Fruit fly (Drosophila melanogaster) whole organism, adult: ENCODE data around the gene CG12016.
A peak's percentile ranks its signal among the peaks of the same experiment; 100 is the strongest.

Experiments
- CG12768 ChIP-seq: fragments of 200-800 bp; sonication (Bioruptor generic); optimal IDR thresholded peaks from 2 replicates; lab custom pipeline; 2017; ENCODE audit warnings: missing biosample characterization, missing genetic modification characterization, mild to moderate bottlenecking, moderate library complexity, missing genetic modification reagents
- CG14711 ChIP-seq: fragments of 200-800 bp; sonication (Bioruptor generic); optimal IDR thresholded peaks from 2 replicates; lab custom pipeline; 2018; ENCODE audit warnings: missing biosample characterization, mild to moderate bottlenecking, missing genetic modification characterization, moderate library complexity
- CG33017 ChIP-seq: fragments of 200-800 bp; sonication (Bioruptor generic); optimal IDR thresholded peaks from 2 replicates; lab custom pipeline; 2018; ENCODE audit warnings: missing biosample characterization, mild to moderate bottlenecking, missing genetic modification characterization, moderate library complexity
- CG7045 ChIP-seq: fragments of 200-800 bp; sonication (Bioruptor generic); optimal IDR thresholded peaks from 2 replicates; lab custom pipeline; 2017; ENCODE audit warnings: missing biosample characterization, mild to moderate bottlenecking, missing genetic modification characterization
- CG7101 ChIP-seq: fragments of 200-800 bp; sonication (Bioruptor generic); optimal IDR thresholded peaks from 2 replicates; lab custom pipeline; 2018; ENCODE audit warnings: missing biosample characterization, mild to moderate bottlenecking, missing genetic modification characterization, moderate library complexity
- Clk ChIP-seq: fragments of 200-800 bp; sonication (Bioruptor generic); optimal IDR thresholded peaks from 2 replicates; lab custom pipeline; 2017; ENCODE audit warnings: missing biosample characterization, missing genetic modification characterization
- Crg-1 ChIP-seq: fragments of 200-800 bp; sonication (Bioruptor generic); optimal IDR thresholded peaks from 2 replicates; lab custom pipeline; 2016; ENCODE audit warnings: missing biosample characterization, missing genetic modification characterization
- Hr96 ChIP-seq: fragments of 200-800 bp; sonication (Bioruptor generic); optimal IDR thresholded peaks from 2 replicates; lab custom pipeline; 2016; ENCODE audit warnings: missing biosample characterization, missing genetic modification characterization
- Mnt ChIP-seq: fragments of 200-800 bp; sonication (Bioruptor generic); optimal IDR thresholded peaks from 2 replicates; lab custom pipeline; 2016; ENCODE audit warnings: missing biosample characterization, mild to moderate bottlenecking, missing genetic modification characterization
- bab1 ChIP-seq: fragments of 200-800 bp; sonication (Bioruptor generic); optimal IDR thresholded peaks from 3 replicates; lab custom pipeline; 2019; ENCODE audit warnings: missing biosample characterization, mild to moderate bottlenecking, missing genetic modification characterization, moderate library complexity
- cic ChIP-seq: fragments of 200-800 bp; sonication (Bioruptor generic); optimal IDR thresholded peaks from 2 replicates; lab custom pipeline; 2017; ENCODE audit warnings: missing biosample characterization, mild to moderate bottlenecking, missing genetic modification characterization, moderate library complexity
- cnc ChIP-seq, 2 experiments: fragments of >200 bp; optimal IDR thresholded peaks; 2 replicates each; lab custom pipeline; 2017
- pad ChIP-seq: fragments of 200-800 bp; sonication (Bioruptor generic); optimal IDR thresholded peaks from 3 replicates; lab custom pipeline; 2017; ENCODE audit warnings: missing biosample characterization, missing genetic modification characterization, mild to moderate bottlenecking, moderate library complexity, missing genetic modification reagents

DNA sequence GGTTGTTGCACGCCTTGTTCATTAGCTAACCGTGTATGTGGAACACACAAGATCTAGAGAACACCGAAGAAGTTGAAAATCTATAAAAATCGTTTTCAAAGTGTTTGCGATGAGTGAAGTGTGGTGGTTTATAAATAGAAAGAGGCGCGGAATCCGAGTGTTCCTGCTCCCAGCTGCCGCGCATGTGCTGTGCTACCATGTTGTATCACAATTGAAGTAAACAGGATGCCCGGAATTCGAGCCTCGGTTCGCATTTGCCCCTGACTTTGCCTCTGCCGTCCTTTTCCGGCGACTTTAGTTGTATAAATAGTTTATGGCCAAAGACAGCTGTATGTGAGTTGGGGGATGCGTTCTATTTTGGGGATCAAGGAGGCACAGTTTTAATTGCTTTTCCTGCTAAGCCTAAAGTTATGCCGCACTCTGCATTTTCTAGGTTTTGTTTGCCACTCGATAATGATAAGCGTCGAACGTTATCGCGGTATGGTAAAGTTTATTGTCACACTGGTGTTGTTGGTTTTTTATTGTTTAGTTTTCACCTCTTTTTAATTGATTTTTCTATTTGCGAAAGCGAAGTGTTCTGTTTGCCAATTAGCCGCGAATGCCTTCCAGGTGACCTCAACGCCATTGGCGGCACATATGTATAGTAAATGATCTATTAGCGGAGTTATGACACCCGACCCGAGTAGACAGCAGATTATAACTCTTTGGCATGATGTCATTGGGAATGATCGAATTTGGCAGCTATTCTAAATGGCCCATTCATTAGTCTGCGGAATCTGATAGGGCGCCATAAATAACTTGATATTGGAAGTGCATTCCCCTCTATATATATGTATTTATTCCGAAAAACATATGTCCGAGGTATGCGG lies 29.8 kb downstream of the CG12016 start:
- TF ChIP-seq cnc (optimal IDR thresholded peaks at IDR 0.05; lab: Kevin White, UChicago) (no peak), CG14711 (tag; lab: Kevin White, UChicago) (no peak), CG7101 (tag; lab: Kevin White, UChicago) (no peak), Clk (GFP tag; lab: Kevin White, UChicago) (no peak), pad (GFP tag; lab: Kevin White, UChicago) (no peak), CG7045 (GFP tag; lab: Kevin White, UChicago) (peak; percentile 1), Crg-1 (GFP tag; lab: Kevin White, UChicago) (no peak), CG33017 (peak; percentile 24), bab1 (no peak), Mnt (no peak), Hr96 (GFP tag; lab: Kevin White, UChicago) (no peak), CG12768 (peak; percentile 13), cic (GFP tag; lab: Kevin White, UChicago) (peak; percentile 54)
